Fruit fly (Drosophila melanogaster): Measurements from ENCODE around the gene MED14.

dm6 chr3L:563002-563627 is 29.9 kb upstream of the MED14 start:
- TF ChIP-seq psq (GFP tag; optimal IDR thresholded peaks at IDR 0.05) (no peak), CrebA (GFP tag; optimal IDR thresholded peaks at IDR 0.05; ENCODE audit: borderline replicate concordance) (no peak), Abd-B (GFP tag; optimal IDR thresholded peaks at IDR 0.05) (no peak), CG32264 (GFP tag; optimal IDR thresholded peaks at IDR 0.05) (no peak), Hr78 (GFP tag; optimal IDR thresholded peaks at IDR 0.05) (no peak), OdsH (GFP tag; optimal IDR thresholded peaks at IDR 0.05) (peak; percentile 4), Hr83 (GFP tag; optimal IDR thresholded peaks at IDR 0.05; ENCODE audit: poor library complexity, severe bottlenecking) (no peak), Dfd (GFP tag; optimal IDR thresholded peaks at IDR 0.05) (no peak), Jra (GFP tag; optimal IDR thresholded peaks at IDR 0.05) (no peak), pan (optimal IDR thresholded peaks at IDR 0.05) (no peak), dl (GFP tag; optimal IDR thresholded peaks at IDR 0.05; ENCODE audit: insufficient read depth in 1 of 2, partially characterized antibody in 2 of 2) (no peak), rgr (GFP tag; optimal IDR thresholded peaks at IDR 0.05) (peak; percentile 14)
